Worm (Caenorhabditis elegans) whole organism, early embryonic: ENCODE measurements around the gene fbxb-117.
A peak's percentile ranks its signal among the peaks of the same experiment; 100 is the strongest.

Experiments used
- B0310.2 ChIP-seq: sonication (generic microtip); optimal IDR thresholded peaks from 2 replicates; lab custom pipeline; 2016; ENCODE audit warnings: mild to moderate bottlenecking, missing genetic modification characterization, missing compliant biosample characterization
- F13C5.2 ChIP-seq: sonication (generic microtip); optimal IDR thresholded peaks from 2 replicates; lab custom pipeline; 2017; ENCODE audit warnings: mild to moderate bottlenecking, missing genetic modification characterization, inconsistent platforms, missing compliant biosample characterization
- aly-1 ChIP-seq: sonication (generic microtip); optimal IDR thresholded peaks from 2 replicates; lab custom pipeline; 2016; ENCODE audit warnings: missing genetic modification characterization, missing compliant biosample characterization
- ama-1 ChIP-seq: fragments of 150-350 bp; optimal IDR thresholded peaks from 2 replicates; lab custom pipeline; 2014
- ceh-13 ChIP-seq: fragments of 200-800 bp; sonication (Bioruptor generic); optimal IDR thresholded peaks from 2 replicates; lab custom pipeline; 2018; ENCODE audit warnings: mild to moderate bottlenecking, missing genetic modification characterization, missing compliant biosample characterization
- ceh-36 ChIP-seq: sonication (generic microtip); optimal IDR thresholded peaks from 2 replicates; lab custom pipeline; 2016; ENCODE audit warnings: missing genetic modification characterization, inconsistent platforms, missing compliant biosample characterization
- ets-7 ChIP-seq: sonication (generic microtip); optimal IDR thresholded peaks from 2 replicates; lab custom pipeline; 2016; ENCODE audit warnings: missing genotype, missing genetic modification characterization, missing compliant biosample characterization
- flt-1 ChIP-seq: fragments of 200-800 bp; sonication (Bioruptor generic); IDR thresholded peaks from 2 replicates; pipeline ENCODE4 v1.3.6; 2022; ENCODE audit warnings: missing genetic modification characterization, missing compliant biosample characterization
- hmbx-1 ChIP-seq: sonication (generic microtip); optimal IDR thresholded peaks from 2 replicates; lab custom pipeline; 2016; ENCODE audit warnings: mild to moderate bottlenecking, missing genetic modification characterization, missing compliant biosample characterization
- hmg-4 ChIP-seq: fragments of 200-800 bp; sonication (Bioruptor generic); optimal IDR thresholded peaks from 2 replicates; lab custom pipeline; 2018; ENCODE audit warnings: mild to moderate bottlenecking, missing genetic modification characterization, missing compliant biosample characterization
- hnd-1 ChIP-seq: sonication (generic microtip); optimal IDR thresholded peaks from 2 replicates; lab custom pipeline; 2016; ENCODE audit warnings: missing genetic modification characterization, missing compliant biosample characterization
- pes-1 ChIP-seq: fragments of 200-800 bp; sonication (Bioruptor generic); IDR thresholded peaks from 2 replicates; pipeline ENCODE4 v1.3.6; 2022; ENCODE audit warnings: missing genetic modification reagents, missing genetic modification characterization, missing compliant biosample characterization
- scrt-1 ChIP-seq: fragments of 200-800 bp; sonication (Bioruptor generic); IDR thresholded peaks from 2 replicates; pipeline ENCODE4 v1.3.6; 2022; ENCODE audit warnings: missing genetic modification characterization, missing compliant biosample characterization
- sea-1 ChIP-seq: fragments of 200-800 bp; sonication (Bioruptor generic); conservative IDR thresholded peaks from 2 replicates; pipeline ENCODE4 v1.3.6; 2022; ENCODE audit warnings: missing genetic modification characterization, missing compliant biosample characterization
- tbx-11 ChIP-seq: fragments of 200-800 bp; sonication (Bioruptor generic); IDR thresholded peaks from 2 replicates; pipeline ENCODE4 v1.3.6; 2022; ENCODE audit warnings: missing genetic modification characterization, missing compliant biosample characterization
- tbx-37 ChIP-seq: fragments of 200-800 bp; sonication (Bioruptor generic); conservative IDR thresholded peaks from 2 replicates; pipeline ENCODE4 v1.3.6; 2022; ENCODE audit warnings: missing genetic modification reagents, missing genetic modification characterization, missing compliant biosample characterization
- tra-4 ChIP-seq: sonication (generic microtip); optimal IDR thresholded peaks from 2 replicates; lab custom pipeline; 2017; ENCODE audit warnings: missing genetic modification characterization, missing compliant biosample characterization

The fbxb-117 gene

DNA sequence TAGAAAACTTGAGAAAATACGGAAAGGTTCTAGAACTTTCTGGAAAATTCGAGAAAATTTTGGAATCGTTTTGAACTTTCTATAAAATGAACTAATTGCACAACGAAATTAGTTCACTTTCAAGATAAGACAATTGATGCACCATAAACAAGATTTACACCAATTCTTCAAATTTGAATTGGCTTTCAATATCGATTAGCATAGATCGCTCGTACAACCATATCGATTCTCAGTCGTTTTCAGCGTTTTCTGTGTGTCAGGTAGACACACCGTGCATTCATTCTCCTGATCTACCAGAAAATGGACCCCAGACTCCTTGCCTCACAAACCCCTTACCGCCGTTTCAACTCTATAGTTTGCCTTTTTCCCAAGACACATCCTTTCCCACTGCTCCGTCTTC lies at the start of gene fbxb-117:
Gene fbxb-117 (plus strand): TSS at position 301 of the 400 bp plus-strand sequence.
- TF ChIP-seq scrt-1 (GFP tag; lab: Robert Waterston, UW) (no peak), tra-4 (no peak), hmbx-1 (tag; lab: Kevin White, UChicago) (no peak), B0310.2 (no peak), ceh-36 (no peak), ceh-13 (GFP tag; lab: Kevin White, UChicago) (no peak), flt-1 (no peak), hmg-4 (GFP tag; lab: Kevin White, UChicago) (no peak), ets-7 (tag; lab: Kevin White, UChicago) (no peak), hnd-1 (tag; lab: Kevin White, UChicago) (no peak), pes-1 (no peak), aly-1 (tag; lab: Kevin White, UChicago) (no peak), tbx-11 (GFP tag; lab: Robert Waterston, UW) (no peak), tbx-37 (GFP tag; lab: Robert Waterston, UW) (no peak), sea-1 (GFP tag; lab: Robert Waterston, UW) (no peak), ama-1 (lab: Kevin White, UChicago) (no peak), F13C5.2 (tag; lab: Kevin White, UChicago) (no peak)

DNA sequence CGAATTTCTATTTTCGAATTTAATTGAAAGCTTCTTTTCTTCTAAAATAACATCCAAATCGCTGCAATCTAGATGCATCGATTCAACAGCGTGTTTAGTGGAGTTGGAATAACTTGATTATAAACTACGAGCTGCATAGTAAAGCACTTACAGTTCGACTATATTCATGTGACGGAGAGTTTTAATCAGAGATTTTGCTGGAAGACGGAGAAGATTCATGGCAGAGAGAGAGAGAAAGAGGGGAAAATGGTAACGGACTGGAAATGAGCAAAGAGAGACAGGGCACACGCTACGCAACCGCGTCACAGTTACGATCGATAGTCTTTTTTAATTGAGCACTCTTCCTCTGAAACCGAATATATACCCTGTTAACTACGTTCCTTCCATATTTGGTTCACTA lies 48.9 kb upstream of the fbxb-117 start, which contains the start of gene fbxb-116:
Gene fbxb-116 (plus strand): TSS at position 301 of the 400 bp plus-strand sequence.
- TF ChIP-seq ets-7 (tag; lab: Kevin White, UChicago) (no peak), hmbx-1 (tag; lab: Kevin White, UChicago) (no peak), ama-1 (lab: Kevin White, UChicago) (no peak), tbx-37 (GFP tag; lab: Robert Waterston, UW) (no peak), B0310.2 (no peak), sea-1 (GFP tag; lab: Robert Waterston, UW) (no peak), hnd-1 (tag; lab: Kevin White, UChicago) (no peak), tbx-11 (GFP tag; lab: Robert Waterston, UW) (no peak), ceh-13 (GFP tag; lab: Kevin White, UChicago) (no peak), pes-1 (no peak)

DNA sequence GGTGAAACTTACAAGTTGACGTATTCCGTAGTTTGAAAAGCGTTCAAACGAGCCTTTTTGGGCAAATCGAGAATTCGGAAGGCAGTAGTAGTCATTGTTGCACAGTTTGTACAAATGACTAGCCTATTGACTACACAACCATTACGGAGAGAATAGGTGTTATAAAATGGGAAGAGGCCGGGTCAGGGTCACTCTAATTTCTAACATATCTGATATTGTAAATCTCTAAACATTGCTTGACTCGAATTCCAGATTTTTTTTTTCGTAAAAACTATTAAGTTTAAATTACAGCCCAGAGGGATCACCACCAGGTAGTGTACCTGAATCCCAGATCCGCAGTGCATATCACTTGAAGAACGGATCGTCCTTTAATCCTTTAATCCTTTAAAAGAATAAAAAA lies 45.2 kb upstream of the fbxb-117 start, which contains the start of gene fbxb-2:
Gene fbxb-2 (minus strand): TSS at position 101 of the 400 bp plus-strand sequence.
- TF ChIP-seq ceh-13 (GFP tag; lab: Kevin White, UChicago) (no peak), hmg-4 (GFP tag; lab: Kevin White, UChicago) (no peak), aly-1 (tag; lab: Kevin White, UChicago) (no peak), F13C5.2 (tag; lab: Kevin White, UChicago) (no peak), ceh-36 (peak; percentile 8), hmbx-1 (tag; lab: Kevin White, UChicago) (no peak), hnd-1 (tag; lab: Kevin White, UChicago) (no peak), tbx-37 (GFP tag; lab: Robert Waterston, UW) (no peak)

DNA sequence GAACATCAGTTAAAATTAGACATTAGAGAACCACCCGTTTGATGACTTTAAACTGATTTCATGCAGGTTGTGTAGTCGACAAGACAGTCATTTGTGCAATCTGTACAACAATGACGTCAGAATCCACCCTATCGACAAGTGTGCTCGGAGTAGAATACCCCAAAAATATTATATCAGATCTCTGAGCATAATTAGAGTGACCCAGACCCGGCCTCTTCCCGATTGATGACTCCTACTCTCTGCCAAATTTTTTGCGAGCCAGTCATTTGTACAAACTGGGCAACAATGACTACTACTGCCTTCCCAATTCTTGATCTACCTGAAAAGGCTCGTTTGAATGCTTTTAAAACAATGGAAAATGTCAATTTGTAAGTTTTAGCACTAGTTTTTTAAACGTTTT lies 42.3 kb upstream of the fbxb-117 start, which contains the start of the genes fbxb-115 and fbxb-1:
Gene fbxb-115 (minus strand): TSS at position 101 of the 400 bp plus-strand sequence.
Gene fbxb-1 (plus strand): TSS at position 226 of the 400 bp plus-strand sequence.
- no peak for TF ChIP-seq tbx-37 (GFP tag; lab: Robert Waterston, UW)
- TF ChIP-seq pes-1: no peak

DNA sequence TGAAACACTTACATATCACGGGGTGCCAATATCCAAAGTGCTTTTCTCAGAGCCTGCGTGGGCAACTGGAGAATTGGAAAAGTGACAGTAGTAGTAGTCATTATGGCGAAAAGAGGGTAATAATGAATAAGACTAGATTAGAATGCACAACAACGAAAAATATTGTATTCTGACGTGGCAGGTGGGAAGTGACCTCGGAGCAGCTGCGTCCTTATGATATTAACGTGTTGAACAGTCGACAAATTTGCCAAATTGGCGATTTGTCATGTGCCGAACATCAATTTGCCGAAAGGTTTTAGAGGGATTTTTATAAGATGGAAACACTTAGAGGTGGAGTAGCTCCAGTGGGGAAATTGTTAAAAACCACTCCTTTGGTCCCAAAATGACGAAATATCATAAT lies 31.4 kb upstream of the fbxb-117 start, which contains the start of gene str-81:
Gene str-81 (minus strand): TSS at position 101 of the 400 bp plus-strand sequence.
- TF ChIP-seq ama-1 (lab: Kevin White, UChicago): no peak
- TF ChIP-seq tbx-11 (GFP tag; lab: Robert Waterston, UW): no peak
- no peak for TF ChIP-seq hnd-1 (tag; lab: Kevin White, UChicago)
- no peak for TF ChIP-seq tra-4
- no peak for TF ChIP-seq aly-1 (tag; lab: Kevin White, UChicago)
- TF ChIP-seq F13C5.2 (tag; lab: Kevin White, UChicago): no peak
- no peak for TF ChIP-seq tbx-37 (GFP tag; lab: Robert Waterston, UW)
- no peak for TF ChIP-seq hmbx-1 (tag; lab: Kevin White, UChicago)
- no peak for TF ChIP-seq ceh-13 (GFP tag; lab: Kevin White, UChicago)
- no peak for TF ChIP-seq scrt-1 (GFP tag; lab: Robert Waterston, UW)
- TF ChIP-seq sea-1 (GFP tag; lab: Robert Waterston, UW): no peak
- no peak for TF ChIP-seq ceh-36
- no peak for TF ChIP-seq flt-1

DNA sequence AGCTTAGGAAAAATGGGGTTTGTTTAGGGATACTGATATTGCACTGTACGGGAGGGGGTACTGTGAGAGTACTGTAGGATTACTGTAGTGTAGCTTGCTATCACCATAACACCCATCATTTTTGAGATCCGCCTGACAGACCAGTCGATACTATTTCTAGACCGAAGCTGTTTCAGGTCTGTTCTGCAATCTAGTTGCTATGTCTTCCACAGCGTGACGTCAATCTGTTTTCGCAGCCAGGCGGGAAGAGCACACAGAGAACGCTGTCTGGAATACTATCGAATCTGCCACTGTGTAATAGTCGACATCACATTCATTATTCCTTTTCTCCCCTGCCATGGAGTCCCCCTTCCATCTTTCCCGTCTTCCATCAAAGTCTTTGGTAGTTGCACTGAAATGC lies 30.6 kb upstream of the fbxb-117 start, which contains the start of gene F21D9.11:
Gene F21D9.11 (plus strand): TSS at position 301 of the 400 bp plus-strand sequence.
- TF ChIP-seq hmbx-1 (tag; lab: Kevin White, UChicago): no peak
- no peak for TF ChIP-seq B0310.2
- no peak for TF ChIP-seq flt-1
- no peak for TF ChIP-seq ceh-36
- no peak for TF ChIP-seq tbx-37 (GFP tag; lab: Robert Waterston, UW)
- no peak for TF ChIP-seq ceh-13 (GFP tag; lab: Kevin White, UChicago)
- no peak for TF ChIP-seq F13C5.2 (tag; lab: Kevin White, UChicago)
- TF ChIP-seq pes-1: no peak
- no peak for TF ChIP-seq ets-7 (tag; lab: Kevin White, UChicago)
- TF ChIP-seq hnd-1 (tag; lab: Kevin White, UChicago): no peak
- TF ChIP-seq ama-1 (lab: Kevin White, UChicago): no peak
- no peak for TF ChIP-seq hmg-4 (GFP tag; lab: Kevin White, UChicago)
- no peak for TF ChIP-seq aly-1 (tag; lab: Kevin White, UChicago)
- no peak for TF ChIP-seq tra-4
- TF ChIP-seq tbx-11 (GFP tag; lab: Robert Waterston, UW): no peak
- no peak for TF ChIP-seq scrt-1 (GFP tag; lab: Robert Waterston, UW)
- TF ChIP-seq sea-1 (GFP tag; lab: Robert Waterston, UW): no peak

DNA sequence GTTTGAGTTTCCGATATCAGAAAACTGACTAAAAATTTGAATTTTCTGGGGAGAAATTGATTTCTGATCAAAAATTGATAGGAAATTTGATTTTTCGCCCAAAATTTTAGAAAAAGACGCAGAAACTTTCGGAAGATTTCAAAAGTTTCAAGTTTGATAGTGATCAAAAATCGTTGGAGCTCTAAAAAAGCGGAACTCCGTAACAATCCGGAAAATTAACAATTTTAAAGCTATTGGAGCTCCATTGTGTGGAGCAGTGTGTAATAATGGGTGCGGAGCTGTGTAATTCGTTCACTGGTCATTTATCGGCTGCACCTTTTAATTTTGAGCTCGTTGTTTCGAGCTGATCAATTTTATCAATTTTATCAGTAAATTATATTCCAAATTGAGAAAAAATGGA lies 28.9 kb upstream of the fbxb-117 start, which contains the start of gene F21D9.4:
Gene F21D9.4 (plus strand): TSS at position 301 of the 400 bp plus-strand sequence.
- no peak for TF ChIP-seq flt-1
- TF ChIP-seq hmbx-1 (tag; lab: Kevin White, UChicago): no peak
- no peak for TF ChIP-seq tbx-37 (GFP tag; lab: Robert Waterston, UW)
- TF ChIP-seq ama-1 (lab: Kevin White, UChicago): no peak
- no peak for TF ChIP-seq aly-1 (tag; lab: Kevin White, UChicago)
- no peak for TF ChIP-seq ets-7 (tag; lab: Kevin White, UChicago)
- TF ChIP-seq ceh-36: no peak
- TF ChIP-seq tbx-11 (GFP tag; lab: Robert Waterston, UW): no peak
- no peak for TF ChIP-seq F13C5.2 (tag; lab: Kevin White, UChicago)
